Fruit fly (Drosophila melanogaster): ENCODE data around the gene CG6761.

The CG6761 gene

dm6 chr3L:9678994-9679393, 24.4 kb downstream of the CG6761 start, which contains the start of the genes fry and CG16717 (continued):
- TF ChIP-seq corto (GFP tag; optimal IDR thresholded peaks at IDR 0.05) (no peak), bbx (GFP tag; IDR thresholded peaks at IDR 0.05; ENCODE audit: partially characterized antibody) (peak; percentile 61; the same call in 1 of the 2 replicates), CG2116 (GFP tag; optimal IDR thresholded peaks at IDR 0.05) (peak; percentile 3), toy (GFP tag; IDR thresholded peaks at IDR 0.05) (no peak), CG42726 (GFP tag; IDR thresholded peaks at IDR 0.05; ENCODE audit: partially characterized antibody) (no peak), pho (GFP tag; optimal IDR thresholded peaks at IDR 0.05) (no peak), TFAM (GFP tag; optimal IDR thresholded peaks at IDR 0.05) (no peak), CG14441 (GFP tag; IDR thresholded peaks at IDR 0.05) (no peak), bsh (GFP tag; optimal IDR thresholded peaks at IDR 0.05) (no peak), wek (GFP tag; optimal IDR thresholded peaks at IDR 0.05) (no peak), zf30C (GFP tag; optimal IDR thresholded peaks at IDR 0.05) (no peak), CG11560 (tag; IDR thresholded peaks at IDR 0.05) (no peak), phol (tag; optimal IDR thresholded peaks at IDR 0.05) (peak; percentile 21), HLH4C (GFP tag; IDR thresholded peaks at IDR 0.05; ENCODE audit: partially characterized antibody) (peak; percentile 56), CG14667 (GFP tag; IDR thresholded peaks at IDR 0.05) (no peak), CG32532 (GFP tag; IDR thresholded peaks at IDR 0.05) (no peak), Dref (GFP tag; IDR thresholded peaks at IDR 0.05) (peak; percentile 74), CG10959 (GFP tag; IDR thresholded peaks at IDR 0.05) (no peak), CG17829 (tag; optimal IDR thresholded peaks at IDR 0.05) (no peak), CG1647 (GFP tag; optimal IDR thresholded peaks at IDR 0.05) (no peak), CG34224 (GFP tag; IDR thresholded peaks at IDR 0.05; ENCODE audit: partially characterized antibody) (peak; percentile 90), Elba2 (GFP tag; optimal IDR thresholded peaks at IDR 0.05) (peak; percentile 48), Fer1 (GFP tag; optimal IDR thresholded peaks at IDR 0.05) (peak; percentile 26), CG12391 (tag; optimal IDR thresholded peaks at IDR 0.05) (no peak), usp (GFP tag; optimal IDR thresholded peaks at IDR 0.05) (no peak), sr (GFP tag; IDR thresholded peaks at IDR 0.05) (no peak), dysf (GFP tag; IDR thresholded peaks at IDR 0.05) (no peak), Opbp (GFP tag; IDR thresholded peaks at IDR 0.05; ENCODE audit: partially characterized antibody) (peak; percentile 69; the same call in 2 of the 3 replicates), H15 (GFP tag; IDR thresholded peaks at IDR 0.05) (no peak), CG6791 (GFP tag; IDR thresholded peaks at IDR 0.05; ENCODE audit: partially characterized antibody) (peak; percentile 67), CG14710 (tag; optimal IDR thresholded peaks at IDR 0.05) (peak; percentile 1), sens (GFP tag) (no peak)

DNA sequence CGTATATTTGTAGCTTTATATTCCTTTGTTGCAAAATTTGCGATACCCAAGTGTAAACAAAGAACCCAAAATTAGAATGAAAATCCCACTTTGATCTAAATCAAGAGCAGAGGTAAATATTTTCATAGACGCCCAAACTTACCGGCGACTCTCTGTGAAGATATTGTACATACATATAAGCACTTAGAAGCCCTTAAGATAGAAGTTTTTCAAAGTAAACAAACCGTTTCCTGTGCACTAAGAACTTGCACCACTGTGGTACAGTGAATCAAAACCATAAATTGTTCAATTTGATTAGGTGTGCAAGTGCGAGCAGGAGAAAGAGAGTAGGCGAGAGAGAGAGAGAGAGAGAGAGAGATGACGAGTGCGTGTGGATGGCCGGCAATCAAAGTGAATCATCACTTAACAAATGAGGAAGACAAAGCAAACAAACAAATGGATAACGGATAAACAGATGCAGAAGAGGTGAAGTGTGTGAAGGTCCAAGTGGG, 25.3 kb downstream of the CG6761 start:
- TF ChIP-seq z (GFP tag; IDR thresholded peaks at IDR 0.05) (0 out of 3 replicates have a peak, but pooled peaks have one; percentile 57), CG7745 (tag; optimal IDR thresholded peaks at IDR 0.05) (peak; percentile 28), CHES-1-like (GFP tag; optimal IDR thresholded peaks at IDR 0.05) (no peak), CG3407 (GFP tag; optimal IDR thresholded peaks at IDR 0.05) (peak; percentile 0), CG8388 (GFP tag; optimal IDR thresholded peaks at IDR 0.05) (peak; percentile 68), CG8924 (tag; optimal IDR thresholded peaks at IDR 0.05) (peak; percentile 29), Asciz (GFP tag; optimal IDR thresholded peaks at IDR 0.05) (peak; percentile 13), CG10979 (tag; optimal IDR thresholded peaks at IDR 0.05) (peak; percentile 27), CG43689 (GFP tag; IDR thresholded peaks at IDR 0.05) (no peak), sd (tag; optimal IDR thresholded peaks at IDR 0.05) (peak; percentile 20), Eip74EF (GFP tag; optimal IDR thresholded peaks at IDR 0.05) (peak in 1 of 2 experiments; percentile 54), GATAe (GFP tag; conservative IDR thresholded peaks at IDR 0.05) (no peak), NfI (GFP tag; optimal IDR thresholded peaks at IDR 0.05) (peak; percentile 3), CG13123 (GFP tag; optimal IDR thresholded peaks at IDR 0.05) (peak; percentile 18), CG12236 (GFP tag; optimal IDR thresholded peaks at IDR 0.05) (no peak), CG8944 (GFP tag; optimal IDR thresholded peaks at IDR 0.05) (no peak), ATbp (GFP tag; optimal IDR thresholded peaks at IDR 0.05) (peak; percentile 41), zfh2 (GFP tag; optimal IDR thresholded peaks at IDR 0.05) (no peak), CG3995 (GFP tag; optimal IDR thresholded peaks at IDR 0.05) (no peak)
